Worm (Caenorhabditis elegans) whole organism, late embryonic: ENCODE data around the gene F28F8.9.
"Not testable (repeated sequence)": the region's sequence is repeated elsewhere in the genome, so short reads cannot be mapped to it uniquely, and the experiment has no call there.

ENCODE experiments used
- C08G9.2 ChIP-seq: sonication (generic microtip); optimal IDR thresholded peaks from 2 replicates; lab custom pipeline; 2016; ENCODE audit warnings: mild to moderate bottlenecking, missing genetic modification characterization, moderate library complexity, missing compliant biosample characterization
- C38D4.7 ChIP-seq: fragments of 200-800 bp; sonication (Bioruptor generic); optimal IDR thresholded peaks from 2 replicates; lab custom pipeline; 2018; ENCODE audit warnings: mild to moderate bottlenecking, missing genetic modification characterization, moderate library complexity, missing compliant biosample characterization
- F13H6.1 ChIP-seq: sonication (generic microtip); optimal IDR thresholded peaks from 2 replicates; lab custom pipeline; 2016; ENCODE audit warnings: missing genetic modification characterization, missing compliant biosample characterization
- K02D7.2 ChIP-seq: sonication (generic microtip); optimal IDR thresholded peaks from 2 replicates; lab custom pipeline; 2017; ENCODE audit warnings: mild to moderate bottlenecking, missing genetic modification characterization, missing compliant biosample characterization
- K09A11.1 ChIP-seq: sonication (generic microtip); optimal IDR thresholded peaks from 2 replicates; lab custom pipeline; 2017; ENCODE audit warnings: antibody characterized with exemption, mild to moderate bottlenecking, missing genetic modification characterization, missing compliant biosample characterization; ENCODE audit not compliant: insufficient read depth
- Y22D7AL.16 ChIP-seq: sonication (generic microtip); optimal IDR thresholded peaks from 2 replicates; lab custom pipeline; 2016; ENCODE audit warnings: missing genetic modification characterization, missing compliant biosample characterization
- ahr-1 ChIP-seq: sonication (generic microtip); optimal IDR thresholded peaks from 2 replicates; lab custom pipeline; 2016; ENCODE audit warnings: missing genetic modification characterization, missing compliant biosample characterization
- ama-1 ChIP-seq: fragments of 150-350 bp; optimal IDR thresholded peaks from 2 replicates; lab custom pipeline; 2014
- ceh-14 ChIP-seq: sonication (generic microtip); optimal IDR thresholded peaks from 2 replicates; lab custom pipeline; 2016; ENCODE audit warnings: missing genotype, missing genetic modification characterization, missing compliant biosample characterization
- ceh-18 ChIP-seq: sonication (generic microtip); optimal IDR thresholded peaks from 2 replicates; lab custom pipeline; 2016; ENCODE audit warnings: missing genetic modification characterization, missing compliant biosample characterization
- ceh-2 ChIP-seq: sonication (generic microtip); optimal IDR thresholded peaks from 2 replicates; lab custom pipeline; 2016; ENCODE audit warnings: missing genotype, missing genetic modification characterization, missing compliant biosample characterization
- ceh-24 ChIP-seq: sonication (generic microtip); optimal IDR thresholded peaks from 2 replicates; lab custom pipeline; 2016; ENCODE audit warnings: mild to moderate bottlenecking, missing genetic modification characterization, missing compliant biosample characterization
- ceh-30 ChIP-seq: fragments of 150-350 bp; optimal IDR thresholded peaks from 2 replicates; lab custom pipeline; 2014; ENCODE audit warnings: missing biosample characterization, missing genetic modification characterization
- ceh-31 ChIP-seq: sonication (generic microtip); optimal IDR thresholded peaks from 2 replicates; lab custom pipeline; 2016; ENCODE audit warnings: missing genetic modification characterization, missing compliant biosample characterization
- ceh-34 ChIP-seq: sonication (generic microtip); optimal IDR thresholded peaks from 2 replicates; lab custom pipeline; 2016; ENCODE audit warnings: mild to moderate bottlenecking, missing genetic modification characterization, missing compliant biosample characterization
- ceh-48 ChIP-seq: sonication (generic microtip); optimal IDR thresholded peaks from 2 replicates; lab custom pipeline; 2016; ENCODE audit warnings: missing genetic modification characterization, inconsistent platforms, missing compliant biosample characterization
- eyg-1 ChIP-seq: sonication (generic microtip); optimal IDR thresholded peaks from 2 replicates; lab custom pipeline; 2016; ENCODE audit warnings: missing genotype, missing genetic modification characterization, missing compliant biosample characterization
- hlh-13 ChIP-seq: fragments of 200-800 bp; sonication (Bioruptor generic); optimal IDR thresholded peaks from 2 replicates; lab custom pipeline; 2018; ENCODE audit warnings: mild to moderate bottlenecking, missing genetic modification characterization, missing compliant biosample characterization
- hlh-15 ChIP-seq: sonication (generic microtip); optimal IDR thresholded peaks from 2 replicates; lab custom pipeline; 2016; ENCODE audit warnings: missing genetic modification characterization, missing compliant biosample characterization
- hlh-8 ChIP-seq: sonication (generic microtip); optimal IDR thresholded peaks from 2 replicates; lab custom pipeline; 2016; ENCODE audit warnings: missing genotype, missing genetic modification characterization, missing compliant biosample characterization
- lim-6 ChIP-seq: sonication (generic microtip); optimal IDR thresholded peaks from 2 replicates; lab custom pipeline; 2016; ENCODE audit warnings: missing genetic modification characterization, missing compliant biosample characterization
- lin-11 ChIP-seq: fragments of 200-800 bp; sonication (Bioruptor generic); optimal IDR thresholded peaks from 2 replicates; lab custom pipeline; 2018; ENCODE audit warnings: mild to moderate bottlenecking, missing genetic modification characterization, missing compliant biosample characterization
- nfya-1 ChIP-seq: sonication (generic microtip); optimal IDR thresholded peaks from 2 replicates; lab custom pipeline; 2017; ENCODE audit warnings: missing genetic modification characterization, mild to moderate bottlenecking, missing compliant biosample characterization, antibody characterized with exemption, moderate library complexity
- pha-2 ChIP-seq: sonication (generic microtip); optimal IDR thresholded peaks from 2 replicates; lab custom pipeline; 2017; ENCODE audit warnings: mild to moderate bottlenecking, missing genetic modification characterization, missing compliant biosample characterization
- pha-4 ChIP-seq: fragments of 150-350 bp; optimal IDR thresholded peaks from 2 replicates; lab custom pipeline; 2018; ENCODE audit warnings: missing biosample characterization, missing genetic modification reagents, missing genetic modification characterization
- pros-1 ChIP-seq: fragments of 150-350 bp; optimal IDR thresholded peaks from 2 replicates; lab custom pipeline; 2014; ENCODE audit warnings: missing biosample characterization, missing genetic modification reagents, missing genetic modification characterization
- ref-2 ChIP-seq: sonication (generic microtip); optimal IDR thresholded peaks from 2 replicates; lab custom pipeline; 2016; ENCODE audit warnings: missing genetic modification characterization, missing compliant biosample characterization
- sox-4 ChIP-seq: sonication (generic microtip); optimal IDR thresholded peaks from 2 replicates; lab custom pipeline; 2017; ENCODE audit warnings: mild to moderate bottlenecking, missing genetic modification characterization, inconsistent platforms, missing compliant biosample characterization
- syd-9 ChIP-seq: sonication (generic microtip); optimal IDR thresholded peaks from 2 replicates; lab custom pipeline; 2016; ENCODE audit warnings: mild to moderate bottlenecking, missing genetic modification characterization, moderate library complexity, missing compliant biosample characterization
- tbx-2 ChIP-seq: sonication (generic microtip); optimal IDR thresholded peaks from 2 replicates; lab custom pipeline; 2016; ENCODE audit warnings: missing genetic modification characterization, missing compliant biosample characterization
- tbx-7 ChIP-seq: sonication (generic microtip); optimal IDR thresholded peaks from 2 replicates; lab custom pipeline; 2016; ENCODE audit warnings: missing genotype, missing genetic modification characterization, missing compliant biosample characterization
- unc-3 ChIP-seq, 2 experiments: fragments of 200-800 bp in 1 of 2; sonication (Bioruptor generic) in 1 of 2; sonication (generic microtip) in 1 of 2; conservative IDR thresholded peaks in 1 of 2; optimal IDR thresholded peaks in 1 of 2; 2 replicates each; pipeline versions ENCODE4 v1.3.6 to Lab custom; 2016 to 2022; ENCODE audit warnings: missing compliant biosample characterization in 2 of 2, missing genetic modification characterization in 2 of 2, missing genetic modification reagents in 1 of 2
- unc-42 ChIP-seq: sonication (generic microtip); optimal IDR thresholded peaks from 2 replicates; lab custom pipeline; 2016; ENCODE audit warnings: missing genotype, missing genetic modification characterization, missing compliant biosample characterization
- unc-55 ChIP-seq: sonication (generic microtip); optimal IDR thresholded peaks from 2 replicates; lab custom pipeline; 2017; ENCODE audit warnings: missing biosample characterization, missing genetic modification reagents, missing genetic modification characterization
- unc-86 ChIP-seq: sonication (generic microtip); optimal IDR thresholded peaks from 2 replicates; lab custom pipeline; 2016; ENCODE audit warnings: missing genetic modification characterization, missing compliant biosample characterization
- ztf-16 ChIP-seq: sonication (generic microtip); optimal IDR thresholded peaks from 2 replicates; lab custom pipeline; 2017; ENCODE audit warnings: missing genetic modification characterization, missing compliant biosample characterization

Gene F28F8.9

ce11 chrV:15610350-15610940, 32.0 kb upstream of the F28F8.9 start, which contains the start of the genes fbxa-153 and str-12:
Gene fbxa-153 (minus strand): TSS chrV:15610384.
Gene str-12 (plus strand): TSS chrV:15610890.
- TF ChIP-seq hlh-8 (tag; lab: Kevin White, UChicago) (no peak), unc-42 (tag; lab: Kevin White, UChicago) (peak; percentile 77), lim-6 (peak; percentile 11), ceh-31 (tag; lab: Kevin White, UChicago) (peak; percentile 76), hlh-15 (tag; lab: Kevin White, UChicago) (no peak), tbx-7 (tag; lab: Kevin White, UChicago) (no peak), nfya-1 (tag; lab: Kevin White, UChicago) (peak; percentile 24), ceh-34 (tag; lab: Kevin White, UChicago) (peak; percentile 73), ceh-14 (tag; lab: Kevin White, UChicago) (peak; percentile 74), tbx-2 (tag; lab: Kevin White, UChicago) (peak; percentile 51), unc-55 (GFP tag; lab: Kevin White, UChicago) (peak; percentile 19), pha-2 (peak; percentile 23), ceh-18 (tag; lab: Kevin White, UChicago) (peak; percentile 5), ref-2 (tag; lab: Kevin White, UChicago) (peak; percentile 56)

- TF ChIP-seq sox-4 (tag; lab: Kevin White, UChicago) (no peak), ama-1 (lab: Kevin White, UChicago) (no peak), ceh-48 (tag; lab: Kevin White, UChicago) (no peak), hlh-13 (no peak), K09A11.1 (tag; lab: Kevin White, UChicago) (no peak), lim-6 (no peak), ceh-24 (tag; lab: Kevin White, UChicago) (no peak), K02D7.2 (tag; lab: Kevin White, UChicago) (no peak), pha-2 (no peak), lin-11 (tag; lab: Kevin White, UChicago) (no peak), ceh-2 (no peak), unc-86 (tag; lab: Kevin White, UChicago) (no peak), tbx-2 (tag; lab: Kevin White, UChicago) (no peak), F13H6.1 (no peak), ztf-16 (tag; lab: Kevin White, UChicago) (no peak), ahr-1 (tag; lab: Kevin White, UChicago) (no peak), C08G9.2 (tag; lab: Kevin White, UChicago) (no peak), C38D4.7 (GFP tag; lab: Kevin White, UChicago) (no peak)
These were observed 26.6 kb upstream of the F28F8.9 start, which contains the start of gene fbxa-154 for ce11 chrV:15605045-15605444. Gene fbxa-154 (minus strand): TSS chrV:15605145.

- no peak for TF ChIP-seq pha-4
- TF ChIP-seq ceh-30 (tag; lab: Kevin White, UChicago), result no peak
- TF ChIP-seq unc-3 (GFP tag; conservative IDR thresholded peaks at IDR 0.05; lab: Robert Waterston, UW), result no peak
- no peak for TF ChIP-seq unc-3 (tag; optimal IDR thresholded peaks at IDR 0.05; lab: Kevin White, UChicago)
- TF ChIP-seq hlh-13, result no peak
- TF ChIP-seq eyg-1 (tag; lab: Kevin White, UChicago), result no peak
- no peak for TF ChIP-seq sox-4 (tag; lab: Kevin White, UChicago)
- TF ChIP-seq syd-9 (tag; lab: Kevin White, UChicago), result no peak
These were observed 23.8 kb upstream of the F28F8.9 start, which contains the start of gene fbxa-152 for ce11 chrV:15602253-15602652. Gene fbxa-152 (minus strand): TSS chrV:15602353.

- TF ChIP-seq pros-1; pha-4; Y22D7AL.16 (tag; lab: Kevin White, UChicago): not testable (repeated sequence)
These were observed 21.3 kb upstream of the F28F8.9 start, which contains the start of gene B0391.14 for ce11 chrV:15599762-15600161. Gene B0391.14 (minus strand): TSS chrV:15599862.
